Fruit fly (Drosophila melanogaster): ENCODE results near the gene CG14820.

Gene CG14820

dm6 chr3L:6934799-6935318 is 2.1 kb downstream of the CG14820 start:
- no peak for TF ChIP-seq usp (GFP tag; optimal IDR thresholded peaks at IDR 0.05)
- TF ChIP-seq EcR (GFP tag; optimal IDR thresholded peaks at IDR 0.05) = no peak
- no peak for TF ChIP-seq pan (optimal IDR thresholded peaks at IDR 0.05)
- TF ChIP-seq CG8478 (optimal IDR thresholded peaks at IDR 0.05) = no peak
- no peak for TF ChIP-seq psq (optimal IDR thresholded peaks at IDR 0.05)
- no peak for TF ChIP-seq Dll (optimal IDR thresholded peaks at IDR 0.05)

- no peak for TF ChIP-seq psq (optimal IDR thresholded peaks at IDR 0.05)
- TF ChIP-seq Dll (optimal IDR thresholded peaks at IDR 0.05) = no peak
- TF ChIP-seq pan (optimal IDR thresholded peaks at IDR 0.05) = no peak
- no peak for TF ChIP-seq EcR (GFP tag; optimal IDR thresholded peaks at IDR 0.05)
- no peak for TF ChIP-seq usp (GFP tag; optimal IDR thresholded peaks at IDR 0.05)
- no peak for TF ChIP-seq CG8478 (optimal IDR thresholded peaks at IDR 0.05)
These were observed 9.5 kb downstream of the CG14820 start for dm6 chr3L:6942103-6942830.

DNA sequence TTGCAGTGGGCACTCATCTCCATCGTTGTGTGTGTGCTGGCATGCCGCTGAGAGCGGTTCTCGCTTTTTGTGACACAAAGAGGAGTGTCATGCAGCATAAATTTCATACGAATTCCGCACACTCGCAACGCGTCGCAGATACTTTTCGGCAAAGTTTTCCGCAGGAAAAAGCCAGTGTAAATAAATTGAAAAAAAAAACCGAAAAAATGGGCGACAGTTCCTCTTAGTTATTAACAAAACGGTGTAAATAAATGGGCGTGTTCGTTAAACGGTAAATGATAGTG is 10.0 kb downstream of the CG14820 start, which contains the start of gene tow:
Gene tow (plus strand): TSS at position 26 of the 284 bp plus-strand sequence.
- TF ChIP-seq psq (optimal IDR thresholded peaks at IDR 0.05) = no peak
- no peak for TF ChIP-seq Dll (optimal IDR thresholded peaks at IDR 0.05)
- TF ChIP-seq pan (optimal IDR thresholded peaks at IDR 0.05) = no peak
- TF ChIP-seq usp (GFP tag; optimal IDR thresholded peaks at IDR 0.05) = no peak
- no peak for TF ChIP-seq EcR (GFP tag; optimal IDR thresholded peaks at IDR 0.05)
- TF ChIP-seq CG8478 (optimal IDR thresholded peaks at IDR 0.05) = no peak

- peak; percentile 80 for TF ChIP-seq Dll (optimal IDR thresholded peaks at IDR 0.05)
- no peak for TF ChIP-seq usp (GFP tag; optimal IDR thresholded peaks at IDR 0.05)
These were observed 10.7 kb downstream of the CG14820 start for dm6 chr3L:6943204-6943947.

- TF ChIP-seq CG8478 (optimal IDR thresholded peaks at IDR 0.05) (no peak), pan (optimal IDR thresholded peaks at IDR 0.05) (no peak), psq (optimal IDR thresholded peaks at IDR 0.05) (no peak), usp (GFP tag; optimal IDR thresholded peaks at IDR 0.05) (no peak), Dll (optimal IDR thresholded peaks at IDR 0.05) (no peak), EcR (GFP tag; optimal IDR thresholded peaks at IDR 0.05) (no peak)
These were observed 11.2 kb downstream of the CG14820 start for dm6 chr3L:6943948-6944319.

DNA sequence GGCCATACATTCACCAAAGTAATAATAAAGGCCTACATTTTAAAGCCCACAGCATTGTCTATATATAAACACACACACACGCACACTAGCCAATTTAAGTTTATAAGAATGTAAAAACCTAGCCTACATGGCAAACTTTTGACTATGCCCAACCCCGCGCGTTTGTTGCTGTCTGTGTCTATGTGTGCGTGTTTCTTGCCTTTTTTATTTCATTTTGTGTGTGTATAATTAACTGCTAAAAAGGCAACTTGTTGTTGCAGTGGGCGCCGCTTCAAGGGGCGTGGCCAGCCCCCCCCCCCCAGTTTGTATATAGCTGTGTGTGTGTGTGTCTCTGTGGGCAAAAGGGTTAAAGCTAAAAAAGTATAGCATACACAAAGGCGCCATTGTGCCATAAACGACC is 12.6 kb downstream of the CG14820 start:
- TF ChIP-seq CG8478 (optimal IDR thresholded peaks at IDR 0.05) (no peak), EcR (GFP tag; optimal IDR thresholded peaks at IDR 0.05) (no peak), usp (GFP tag; optimal IDR thresholded peaks at IDR 0.05) (no peak), psq (optimal IDR thresholded peaks at IDR 0.05) (no peak), Dll (optimal IDR thresholded peaks at IDR 0.05) (no peak), pan (optimal IDR thresholded peaks at IDR 0.05) (no peak)

DNA sequence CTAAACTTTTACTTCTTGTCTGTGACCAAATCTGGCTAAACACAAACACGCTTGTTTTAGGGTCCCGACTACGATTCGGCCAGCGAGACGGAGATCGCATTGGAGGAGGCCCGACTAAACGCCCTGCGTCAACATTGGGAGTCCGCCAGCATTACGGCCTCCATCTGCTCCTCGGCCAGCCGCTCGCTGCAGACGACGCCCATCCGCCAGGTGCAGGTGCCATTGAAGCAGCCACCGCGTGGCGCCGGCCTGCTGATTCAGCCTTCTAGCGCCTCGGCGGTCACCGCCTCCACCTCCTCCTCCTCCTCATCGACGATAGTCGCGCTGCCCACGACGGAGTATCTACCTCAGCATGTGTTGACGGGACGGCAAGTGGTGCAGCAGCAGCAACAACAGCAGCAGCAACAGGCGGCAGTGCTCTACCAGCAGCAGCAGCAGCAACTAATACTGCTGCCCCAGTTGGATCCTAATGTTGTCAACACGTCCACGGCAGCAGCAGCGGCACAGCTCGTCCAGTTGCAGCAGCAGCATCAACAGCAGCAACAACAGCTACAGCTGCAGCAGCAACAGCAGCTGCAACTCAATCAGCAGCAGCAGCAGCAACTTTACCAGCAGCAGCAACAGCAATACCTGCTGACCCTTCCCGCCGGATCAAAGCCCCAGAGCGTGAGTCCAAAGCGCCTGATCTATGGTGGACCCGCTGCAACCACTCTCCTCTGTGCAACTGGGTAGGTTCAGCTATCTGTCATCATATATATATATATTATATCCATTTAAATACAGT is 14.7 kb downstream of the CG14820 start:
- TF ChIP-seq pan (optimal IDR thresholded peaks at IDR 0.05) = no peak
- no peak for TF ChIP-seq psq (optimal IDR thresholded peaks at IDR 0.05)
- no peak for TF ChIP-seq CG8478 (optimal IDR thresholded peaks at IDR 0.05)
- TF ChIP-seq Dll (optimal IDR thresholded peaks at IDR 0.05) = no peak
- TF ChIP-seq usp (GFP tag; optimal IDR thresholded peaks at IDR 0.05) = no peak
- no peak for TF ChIP-seq EcR (GFP tag; optimal IDR thresholded peaks at IDR 0.05)

DNA sequence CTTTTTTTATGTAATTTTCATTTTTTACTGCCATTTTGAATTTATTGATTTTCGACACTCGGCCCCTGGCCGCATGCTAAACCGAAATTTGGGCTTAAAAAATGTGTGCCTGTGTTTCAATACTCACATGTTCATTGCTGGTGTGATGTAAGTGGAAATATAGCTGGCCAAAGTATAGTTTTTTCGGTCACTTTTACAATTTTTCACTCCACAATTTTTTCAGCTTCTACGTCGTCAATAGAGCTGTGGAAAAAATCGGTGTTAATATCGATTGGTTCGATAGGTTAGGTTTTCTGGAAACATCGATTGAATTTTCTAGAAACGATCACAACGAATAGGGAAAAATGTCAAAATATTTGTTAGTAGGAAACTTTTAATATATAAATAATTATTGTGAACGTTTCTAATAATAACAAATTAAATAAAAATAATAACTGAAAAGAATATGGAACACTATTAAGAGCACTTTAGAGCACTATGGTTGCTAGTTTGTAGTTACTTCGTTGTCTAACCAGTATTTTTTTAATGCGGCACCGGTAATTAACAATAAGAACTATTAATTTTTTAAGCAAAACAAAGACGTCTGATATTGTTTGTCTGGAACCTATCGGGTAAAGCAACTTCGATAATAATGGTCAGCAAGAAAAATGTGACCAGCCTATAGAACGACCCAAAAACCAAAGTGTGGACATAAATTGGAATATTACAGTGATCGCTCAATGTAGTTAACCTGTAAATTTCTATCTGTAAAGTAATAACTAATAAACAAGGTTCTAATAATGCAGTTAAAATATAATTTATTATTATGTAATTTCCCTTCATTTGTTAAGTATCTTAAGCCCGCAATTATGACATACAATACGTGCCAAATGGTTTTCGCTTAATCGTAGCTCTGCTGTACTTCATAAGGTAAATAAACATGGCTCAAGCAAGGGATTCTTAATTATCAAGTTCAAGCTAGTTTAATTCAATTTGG is 22.8 kb downstream of the CG14820 start, which contains the start of the genes CG10077 and CG9948:
Gene CG10077 (minus strand): TSS at position 651 of the 976 bp plus-strand sequence.
Gene CG9948 (plus strand): TSS at position 738 of the 976 bp plus-strand sequence.
- TF ChIP-seq CG8478 (optimal IDR thresholded peaks at IDR 0.05) (no peak), Dll (optimal IDR thresholded peaks at IDR 0.05) (no peak), pan (optimal IDR thresholded peaks at IDR 0.05) (no peak), psq (optimal IDR thresholded peaks at IDR 0.05) (no peak), EcR (GFP tag; optimal IDR thresholded peaks at IDR 0.05) (no peak), usp (GFP tag; optimal IDR thresholded peaks at IDR 0.05) (no peak)

- TF ChIP-seq EcR (GFP tag; optimal IDR thresholded peaks at IDR 0.05) = no peak
- TF ChIP-seq Dll (optimal IDR thresholded peaks at IDR 0.05) = no peak
These were observed 25.2 kb downstream of the CG14820 start, which contains the start of the genes Uqcc1 and Surf1 for dm6 chr3L:6957753-6958420. Uqcc1 (minus strand) TSS chr3L:6958108. Surf1 (plus strand) TSS chr3L:6958346.

DNA sequence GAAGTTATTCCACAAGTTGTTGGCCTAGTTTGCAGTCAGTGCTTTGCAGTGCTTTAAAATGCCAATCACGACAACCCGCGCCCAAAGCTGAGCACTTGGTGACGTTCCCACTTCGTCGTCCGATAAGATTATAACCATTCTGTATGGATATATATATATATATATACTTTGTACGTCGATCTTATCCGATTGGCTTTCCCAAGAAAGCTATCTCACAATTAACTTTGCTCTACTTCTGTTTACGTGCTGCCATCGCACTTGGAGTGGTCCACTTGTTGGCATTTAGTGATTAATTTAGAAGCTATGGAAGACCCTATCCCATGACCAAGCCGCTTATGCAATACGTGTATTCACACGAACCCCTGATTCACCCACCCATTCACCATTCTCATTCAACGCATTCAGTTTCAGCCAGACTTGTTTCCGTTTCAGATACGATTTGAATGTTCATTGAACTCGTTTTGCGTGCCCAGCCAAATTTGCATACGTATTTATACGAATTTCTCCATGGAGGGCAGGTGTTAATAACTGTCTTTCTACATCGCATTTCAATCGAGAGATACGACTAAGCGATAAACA is 29.4 kb downstream of the CG14820 start:
- TF ChIP-seq Dll (optimal IDR thresholded peaks at IDR 0.05) (no peak), usp (GFP tag; optimal IDR thresholded peaks at IDR 0.05) (no peak), pan (optimal IDR thresholded peaks at IDR 0.05) (no peak), psq (optimal IDR thresholded peaks at IDR 0.05) (no peak), CG8478 (optimal IDR thresholded peaks at IDR 0.05) (no peak), EcR (GFP tag; optimal IDR thresholded peaks at IDR 0.05) (no peak)

All from whole organism.